Worm (Caenorhabditis elegans): ENCODE measurements around the gene sre-35.
A peak's percentile ranks its signal among the peaks of the same experiment; 100 is the strongest.

sre-35 gene

DNA sequence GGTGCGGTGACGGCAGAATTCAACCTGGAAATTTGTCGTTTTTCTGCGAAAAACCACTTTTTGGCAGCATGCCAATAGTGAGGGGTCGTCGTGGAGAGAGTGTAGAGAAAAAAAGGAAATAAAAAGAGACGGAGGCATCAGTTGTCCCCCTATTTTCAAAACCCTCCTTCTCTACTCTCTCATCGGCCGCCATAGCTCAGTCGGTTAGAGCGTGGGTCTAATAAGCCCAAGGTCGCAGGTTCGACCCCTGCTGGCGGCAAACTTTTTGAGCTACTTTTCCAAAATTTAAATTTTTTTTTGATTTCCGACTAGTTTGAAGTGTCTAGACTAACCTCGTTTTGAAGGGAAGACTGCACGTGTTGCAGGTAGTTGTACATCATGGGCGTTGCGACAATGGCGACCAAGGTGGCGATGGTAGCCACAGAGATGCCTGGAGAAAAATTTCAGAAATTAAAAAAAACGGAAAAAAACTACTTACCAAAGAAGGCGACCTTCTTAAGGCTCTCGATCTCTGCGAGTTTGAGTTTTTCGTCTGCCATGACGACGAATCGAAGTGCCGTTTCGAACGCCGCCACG is 42.0 kb upstream of the sre-35 start, which contains the start of gene col-85 (continued):
- TF ChIP-seq gei-8 (GFP tag; optimal IDR thresholded peaks at IDR 0.05) (peak; percentile 76), unc-39 (tag; optimal IDR thresholded peaks at IDR 0.05) (no peak), Y5F2A.4 (GFP tag; optimal IDR thresholded peaks at IDR 0.05) (peak; percentile 79), madf-9 (GFP tag; conservative IDR thresholded peaks at IDR 0.05) (peak; percentile 87), nhr-41 (GFP tag; IDR thresholded peaks at IDR 0.05) (peak; percentile 94), madf-5 (GFP tag; IDR thresholded peaks at IDR 0.05) (peak; percentile 89 to 90; a peak in 3 of 4 replicates), mes-2 (tag; optimal IDR thresholded peaks at IDR 0.05; ENCODE audit: poor library complexity, severe bottlenecking) (peak; percentile 83), zip-2 (tag; optimal IDR thresholded peaks at IDR 0.05) (peak; percentile 60), daf-19 (GFP tag; conservative IDR thresholded peaks at IDR 0.05) (no peak), unc-62 (GFP tag; optimal IDR thresholded peaks at IDR 0.05 in 1 of 2) (peak in 1 of 2 experiments; percentile 79), unc-62 (tag; optimal IDR thresholded peaks at IDR 0.05) (no peak), ceh-32 (tag; optimal IDR thresholded peaks at IDR 0.05; ENCODE audit: poor library complexity) (peak; percentile 2), jun-1 (tag; optimal IDR thresholded peaks at IDR 0.05) (no peak), ztf-11 (tag; optimal IDR thresholded peaks at IDR 0.05) (no peak), skn-1 (tag; optimal IDR thresholded peaks at IDR 0.05) (no peak), nhr-6 (tag; optimal IDR thresholded peaks at IDR 0.05) (peak; percentile 48), snpc-4 (tag; optimal IDR thresholded peaks at IDR 0.05) (peak; percentile 71), T20F7.1 (GFP tag; optimal IDR thresholded peaks at IDR 0.05) (no peak), hmg-1.1 (GFP tag; IDR thresholded peaks at IDR 0.05) (peak; percentile 98), mdt-29 (GFP tag; IDR thresholded peaks at IDR 0.05) (peak; percentile 79), cey-2 (tag; optimal IDR thresholded peaks at IDR 0.05; ENCODE audit: borderline replicate concordance, insufficient read depth) (no peak), T26A8.4 (GFP tag; IDR thresholded peaks at IDR 0.05) (peak; percentile 92), ceh-28 (tag; optimal IDR thresholded peaks at IDR 0.05) (no peak), nhr-28 (tag; optimal IDR thresholded peaks at IDR 0.05) (peak; percentile 48), daf-12 (tag; optimal IDR thresholded peaks at IDR 0.05) (no peak), hlh-30 (tag; optimal IDR thresholded peaks at IDR 0.05; ENCODE audit: insufficient read depth) (peak; percentile 65), nhr-48 (tag; optimal IDR thresholded peaks at IDR 0.05) (peak; percentile 67), lin-1 (GFP tag; IDR thresholded peaks at IDR 0.05) (peak; percentile 89), sdz-12 (GFP tag; optimal IDR thresholded peaks at IDR 0.05) (no peak), mdl-1 (tag; optimal IDR thresholded peaks at IDR 0.05) (peak in 1 of 2 experiments; percentile 59), F26F4.8 (GFP tag; conservative IDR thresholded peaks at IDR 0.05) (peak; percentile 92), dmd-6 (GFP tag; IDR thresholded peaks at IDR 0.05) (peak; percentile 79), Y105C5A.15 (GFP tag; IDR thresholded peaks at IDR 0.05) (peak; percentile 90; the same call in 1 of the 2 replicates), lim-7 (GFP tag; IDR thresholded peaks at IDR 0.05) (peak; percentile 98), lin-29 (GFP tag; IDR thresholded peaks at IDR 0.05) (peak; percentile 75), ZK546.5 (tag; optimal IDR thresholded peaks at IDR 0.05) (no peak), nhr-10 (tag; optimal IDR thresholded peaks at IDR 0.05) (no peak), egl-43 (GFP tag; IDR thresholded peaks at IDR 0.05) (peak; percentile 98), rbr-2 (tag; optimal IDR thresholded peaks at IDR 0.05) (peak; percentile 87), spr-3 (GFP tag; optimal IDR thresholded peaks at IDR 0.05) (peak; percentile 81), hif-1 (tag; optimal IDR thresholded peaks at IDR 0.05) (peak; percentile 5 to 68), lin-13 (GFP tag; optimal IDR thresholded peaks at IDR 0.05) (peak; percentile 74), ZK337.2 (GFP tag; IDR thresholded peaks at IDR 0.05) (peak; percentile 93), lir-3 (tag; optimal IDR thresholded peaks at IDR 0.05) (peak; percentile 62), tra-1 (GFP tag; IDR thresholded peaks at IDR 0.05) (peak; percentile 94), zfp-2 (tag; optimal IDR thresholded peaks at IDR 0.05) (peak; percentile 48), lin-15B (tag; optimal IDR thresholded peaks at IDR 0.05) (no peak), pqm-1 (tag; optimal IDR thresholded peaks at IDR 0.05) (no peak), snpc-1.2 (GFP tag; IDR thresholded peaks at IDR 0.05) (peak; percentile 88), unc-130 (GFP tag; optimal IDR thresholded peaks at IDR 0.05) (peak; percentile 63), Y48G9A.11 (GFP tag; IDR thresholded peaks at IDR 0.05) (peak; percentile 87)

Data from whole organism, L4 larva.